Fruit fly (Drosophila melanogaster) whole organism, embryonic: ENCODE data around the gene scyl.
A peak's percentile ranks its signal among the peaks of the same experiment; 100 is the strongest.

Source experiments
- Adf1 ChIP-seq: fragments of 200-800 bp; sonication (Bioruptor generic); IDR thresholded peaks from 2 replicates; pipeline ENCODE4 v1.3.6; 2022; ENCODE audit warnings: missing biosample characterization, missing genetic modification characterization
- Bteb2 ChIP-seq: fragments of 200-800 bp; sonication (Bioruptor generic); optimal IDR thresholded peaks from 2 replicates; lab custom pipeline; 2016; ENCODE audit warnings: missing biosample characterization, missing genetic modification characterization
- CG10565 ChIP-seq: fragments of 200-800 bp; sonication (Bioruptor generic); optimal IDR thresholded peaks from 3 replicates; lab custom pipeline; 2016; ENCODE audit warnings: missing biosample characterization, mild to moderate bottlenecking, missing genetic modification characterization
- CG10959 ChIP-seq: fragments of 200-800 bp; sonication (Bioruptor generic); IDR thresholded peaks from 2 replicates; pipeline ENCODE4 v1.3.6; 2022; ENCODE audit warnings: missing biosample characterization, missing genetic modification characterization
- CG12659 ChIP-seq: fragments of 200-800 bp; sonication (Bioruptor generic); optimal IDR thresholded peaks from 3 replicates; lab custom pipeline; 2017; ENCODE audit warnings: mild to moderate bottlenecking, missing biosample characterization, missing genetic modification reagents, missing genetic modification characterization
- CG12744 ChIP-seq: fragments of 200-800 bp; sonication (Bioruptor generic); optimal IDR thresholded peaks from 2 replicates; lab custom pipeline; 2016; ENCODE audit warnings: missing biosample characterization, missing genetic modification characterization
- CG12769 ChIP-seq: fragments of 200-800 bp; sonication (Bioruptor generic); optimal IDR thresholded peaks from 2 replicates; lab custom pipeline; 2019; ENCODE audit warnings: missing biosample characterization, mild to moderate bottlenecking, missing genetic modification characterization, moderate library complexity
- CG15073 ChIP-seq: fragments of 200-800 bp; sonication (Bioruptor generic); optimal IDR thresholded peaks from 2 replicates; lab custom pipeline; 2016; ENCODE audit warnings: missing biosample characterization, missing genetic modification characterization
- CG18619 ChIP-seq: fragments of 200-800 bp; sonication (Bioruptor generic); optimal IDR thresholded peaks from 3 replicates; lab custom pipeline; 2017; ENCODE audit warnings: missing biosample characterization, mild to moderate bottlenecking, missing genetic modification characterization
- CG2199 ChIP-seq: fragments of 200-800 bp; sonication (Bioruptor generic); IDR thresholded peaks from 3 replicates; pipeline ENCODE4 v1.3.6; 2022; ENCODE audit warnings: missing biosample characterization, missing genetic modification characterization
- CG3065 ChIP-seq: fragments of 200-800 bp; sonication (Bioruptor generic); optimal IDR thresholded peaks from 2 replicates; lab custom pipeline; 2016; ENCODE audit warnings: missing biosample characterization, missing genetic modification characterization
- CG3281 ChIP-seq: fragments of 200-800 bp; sonication (Bioruptor generic); optimal IDR thresholded peaks from 3 replicates; lab custom pipeline; 2017; ENCODE audit warnings: missing biosample characterization, mild to moderate bottlenecking, missing genetic modification characterization
- CG3407 ChIP-seq: fragments of 200-800 bp; sonication (Bioruptor generic); optimal IDR thresholded peaks from 2 replicates; lab custom pipeline; 2018; ENCODE audit warnings: missing biosample characterization, mild to moderate bottlenecking, missing genetic modification characterization
- CG3995 ChIP-seq: fragments of 200-800 bp; sonication (Bioruptor generic); optimal IDR thresholded peaks from 3 replicates; lab custom pipeline; 2016; ENCODE audit warnings: missing biosample characterization, missing genetic modification characterization
- CG4820 ChIP-seq: fragments of 200-800 bp; sonication (Bioruptor generic); optimal IDR thresholded peaks from 3 replicates; lab custom pipeline; 2016; ENCODE audit warnings: missing biosample characterization, missing genetic modification characterization
- CG7357 ChIP-seq: fragments of 200-800 bp; sonication (Bioruptor generic); IDR thresholded peaks from 3 replicates; pipeline ENCODE4 v1.3.6; 2022; ENCODE audit warnings: missing biosample characterization, missing genetic modification characterization
- CG8290 ChIP-seq, 3 experiments: fragments of 200-800 bp; sonication (Bioruptor generic); optimal IDR thresholded peaks; 2 replicates each; lab custom pipeline; 2016 to 2019; ENCODE audit warnings: missing biosample characterization in 3 of 3, missing genetic modification characterization in 3 of 3, mild to moderate bottlenecking in 2 of 3, moderate library complexity in 1 of 3
- CHES-1-like ChIP-seq: fragments of 200-800 bp; sonication (Bioruptor generic); optimal IDR thresholded peaks from 2 replicates; lab custom pipeline; 2016; ENCODE audit warnings: missing biosample characterization, missing genetic modification characterization
- D ChIP-seq, 2 experiments: fragments of 200-800 bp in 1 of 2; fragments of >200 bp in 1 of 2; sonication (Bioruptor generic) in 1 of 2; optimal IDR thresholded peaks; 2 replicates in 1 of 2; 3 replicates in 1 of 2; lab custom pipeline; 2017; ENCODE audit warnings: mild to moderate bottlenecking in 1 of 2, missing biosample characterization in 1 of 2, missing genetic modification characterization in 1 of 2, missing genetic modification reagents in 1 of 2
- Dref ChIP-seq: fragments of 200-800 bp; sonication (Bioruptor generic); IDR thresholded peaks from 2 replicates; pipeline ENCODE4 v1.3.6; 2022; ENCODE audit warnings: missing biosample characterization, missing genetic modification characterization
- Fer1 ChIP-seq: fragments of 200-800 bp; sonication (Bioruptor generic); optimal IDR thresholded peaks from 2 replicates; lab custom pipeline; 2017; ENCODE audit warnings: missing biosample characterization, mild to moderate bottlenecking, missing genetic modification characterization
- HHEX ChIP-seq: fragments of 200-800 bp; sonication (Bioruptor generic); optimal IDR thresholded peaks from 3 replicates; lab custom pipeline; 2017; ENCODE audit warnings: missing biosample characterization, mild to moderate bottlenecking, missing genetic modification characterization, missing genetic modification reagents
- HLH4C ChIP-seq: fragments of 200-800 bp; sonication (Bioruptor generic); IDR thresholded peaks from 3 replicates; pipeline ENCODE4 v1.3.6; 2022; ENCODE audit warnings: missing biosample characterization, missing genetic modification characterization; ENCODE audit not compliant: partially characterized antibody
- Hey ChIP-seq: fragments of 200-800 bp; sonication (Bioruptor generic); optimal IDR thresholded peaks from 3 replicates; lab custom pipeline; 2018; ENCODE audit warnings: missing biosample characterization, mild to moderate bottlenecking, missing genetic modification characterization
- Hr78 ChIP-seq, 2 experiments: fragments of 200-800 bp in 1 of 2; fragments of >200 bp in 1 of 2; sonication (Bioruptor generic) in 1 of 2; optimal IDR thresholded peaks; 2 replicates each; lab custom pipeline; 2017 to 2019; ENCODE audit warnings: missing biosample characterization in 2 of 2, missing genetic modification characterization in 2 of 2, mild to moderate bottlenecking in 1 of 2, moderate library complexity in 1 of 2
- Hsf ChIP-seq: fragments of 200-800 bp; sonication (Bioruptor generic); optimal IDR thresholded peaks from 3 replicates; lab custom pipeline; 2016; ENCODE audit warnings: missing biosample characterization, missing genetic modification characterization
- Jarid2 ChIP-seq: fragments of 200-800 bp; sonication (Bioruptor generic); optimal IDR thresholded peaks from 3 replicates; lab custom pipeline; 2017; ENCODE audit warnings: mild to moderate bottlenecking, missing biosample characterization, missing genetic modification reagents, missing genetic modification characterization
- NC2β ChIP-seq: fragments of 200-800 bp; sonication (Bioruptor generic); optimal IDR thresholded peaks from 2 replicates; lab custom pipeline; 2016; ENCODE audit warnings: missing biosample characterization, missing genetic modification characterization
- Nf-YC ChIP-seq: fragments of 200-800 bp; optimal IDR thresholded peaks from 3 replicates; lab custom pipeline; 2019; ENCODE audit warnings: missing biosample characterization, mild to moderate bottlenecking, missing genetic modification characterization, moderate library complexity
- PHDP ChIP-seq: fragments of 200-800 bp; sonication (Bioruptor generic); optimal IDR thresholded peaks from 3 replicates; lab custom pipeline; 2018; ENCODE audit warnings: missing biosample characterization, mild to moderate bottlenecking, missing genetic modification characterization, moderate library complexity
- Sry-δ ChIP-seq: fragments of 200-800 bp; sonication (Bioruptor generic); optimal IDR thresholded peaks from 2 replicates; lab custom pipeline; 2016; ENCODE audit warnings: missing biosample characterization, missing genetic modification characterization
- Trl ChIP-seq, 3 experiments: fragments of >200 bp in 2 of 3; fragments of 200-800 bp in 1 of 3; sonication (Bioruptor generic) in 1 of 3; optimal IDR thresholded peaks; 2 replicates in 1 of 3; 3 replicates in 2 of 3; lab custom pipeline; 2016 to 2017; ENCODE audit warnings: missing biosample characterization in 1 of 3, missing genetic modification characterization in 1 of 3
- crp ChIP-seq, 2 experiments: fragments of 200-800 bp; sonication (Bioruptor generic); optimal IDR thresholded peaks; 2 replicates in 1 of 2; 3 replicates in 1 of 2; lab custom pipeline; 2017; ENCODE audit warnings: missing biosample characterization in 2 of 2, missing genetic modification characterization in 2 of 2, mild to moderate bottlenecking in 1 of 2, moderate library complexity in 1 of 2
- cwo ChIP-seq: fragments of 200-800 bp; sonication (Bioruptor generic); optimal IDR thresholded peaks from 3 replicates; lab custom pipeline; 2017; ENCODE audit warnings: missing biosample characterization, missing genetic modification characterization, mild to moderate bottlenecking, moderate library complexity, missing genetic modification reagents
- fd102C ChIP-seq: fragments of 200-800 bp; sonication (Bioruptor generic); optimal IDR thresholded peaks from 2 replicates; lab custom pipeline; 2018; ENCODE audit warnings: missing biosample characterization, mild to moderate bottlenecking, missing genetic modification characterization, moderate library complexity
- h ChIP-seq: fragments of >200 bp; optimal IDR thresholded peaks from 2 replicates; lab custom pipeline; 2017
- hth ChIP-seq: fragments of >200 bp; optimal IDR thresholded peaks from 2 replicates; lab custom pipeline; 2017; ENCODE audit warnings: inconsistent platforms
- ind ChIP-seq: fragments of 200-800 bp; sonication (Bioruptor generic); optimal IDR thresholded peaks from 3 replicates; lab custom pipeline; 2016; ENCODE audit warnings: missing biosample characterization, missing genetic modification characterization
- lab ChIP-seq: fragments of 200-800 bp; sonication (Bioruptor generic); optimal IDR thresholded peaks from 3 replicates; lab custom pipeline; 2017; ENCODE audit warnings: missing biosample characterization, missing genetic modification characterization, mild to moderate bottlenecking, moderate library complexity, missing genetic modification reagents
- oc ChIP-seq: fragments of 200-800 bp; sonication (Bioruptor generic); optimal IDR thresholded peaks from 2 replicates; lab custom pipeline; 2018; ENCODE audit warnings: missing biosample characterization, mild to moderate bottlenecking, missing genetic modification characterization, moderate library complexity
- odd ChIP-seq: fragments of 200-800 bp; sonication (Bioruptor generic); optimal IDR thresholded peaks from 2 replicates; lab custom pipeline; 2017; ENCODE audit warnings: missing biosample characterization, mild to moderate bottlenecking, missing genetic modification characterization
- pros ChIP-seq: fragments of 200-800 bp; sonication (Bioruptor generic); optimal IDR thresholded peaks from 3 replicates; lab custom pipeline; 2019; ENCODE audit warnings: missing biosample characterization, mild to moderate bottlenecking, missing genetic modification characterization, moderate library complexity
- rib ChIP-seq: fragments of 200-800 bp; sonication (Bioruptor generic); IDR thresholded peaks from 2 replicates; pipeline ENCODE4 v1.3.6; 2022; ENCODE audit warnings: missing biosample characterization, missing genetic modification characterization
- ro ChIP-seq: fragments of 200-800 bp; sonication (Bioruptor generic); IDR thresholded peaks from 2 replicates; pipeline ENCODE4 v1.3.6; 2022; ENCODE audit warnings: missing biosample characterization, missing genetic modification characterization
- sd ChIP-seq: fragments of 200-800 bp; sonication (Bioruptor generic); optimal IDR thresholded peaks from 3 replicates; lab custom pipeline; 2018; ENCODE audit warnings: missing biosample characterization, mild to moderate bottlenecking, missing genetic modification characterization, moderate library complexity
- tup ChIP-seq: fragments of 200-800 bp; sonication (Bioruptor generic); optimal IDR thresholded peaks from 2 replicates; lab custom pipeline; 2016; ENCODE audit warnings: missing biosample characterization, mild to moderate bottlenecking, missing genetic modification characterization, moderate library complexity
- twi ChIP-seq: fragments of 200-800 bp; optimal IDR thresholded peaks from 2 replicates; lab custom pipeline; 2019; ENCODE audit warnings: missing biosample characterization, mild to moderate bottlenecking, missing genetic modification characterization, moderate library complexity

scyl gene

dm6 chr3L:11258392-11258791 lies 6.3 kb downstream of the scyl start (continued):
- TF ChIP-seq CHES-1-like (GFP tag; lab: Kevin White, UChicago) (peak; percentile 51), rib (peak; percentile 47; the same call in 1 of the 2 replicates), Hsf (no peak), NC2β (GFP tag; lab: Kevin White, UChicago) (no peak), sd (tag; lab: Kevin White, UChicago) (peak; percentile 52), Jarid2 (GFP tag; lab: Kevin White, UChicago) (peak; percentile 5), cwo (peak; percentile 37), CG12659 (peak; percentile 35), CG12769 (tag; lab: Kevin White, UChicago) (peak; percentile 63), CG18619 (GFP tag; lab: Kevin White, UChicago) (peak; percentile 32), HHEX (GFP tag; lab: Kevin White, UChicago) (peak; percentile 63), lab (GFP tag; lab: Kevin White, UChicago) (peak; percentile 81), CG10959 (GFP tag; lab: Robert Waterston, UW) (no peak), CG3995 (GFP tag; lab: Kevin White, UChicago) (peak; percentile 15), CG7357 (GFP tag; lab: Robert Waterston, UW) (no peak), CG3281 (GFP tag; lab: Kevin White, UChicago) (peak; percentile 81), odd (no peak), PHDP (tag; lab: Kevin White, UChicago) (peak; percentile 59)

- TF ChIP-seq Trl (optimal IDR thresholded peaks at IDR 0.05; lab: Kevin White, UChicago) (peak in 1 of 2 experiments; percentile 4), Trl (GFP tag; optimal IDR thresholded peaks at IDR 0.05; lab: Kevin White, UChicago) (no peak), CG8290 (GFP tag; optimal IDR thresholded peaks at IDR 0.05; lab: Kevin White, UChicago) (no peak), CG8290 (tag; optimal IDR thresholded peaks at IDR 0.05; lab: Kevin White, UChicago) (peak in 1 of 2 experiments; percentile 17), CG3407 (GFP tag; lab: Kevin White, UChicago) (no peak), CG3995 (GFP tag; lab: Kevin White, UChicago) (no peak), twi (tag; lab: Kevin White, UChicago) (peak; percentile 28), HHEX (GFP tag; lab: Kevin White, UChicago) (no peak), Hr78 (GFP tag; optimal IDR thresholded peaks at IDR 0.05; lab: Kevin White, UChicago) (no peak), oc (tag; lab: Kevin White, UChicago) (peak; percentile 20), pros (GFP tag; lab: Kevin White, UChicago) (peak; percentile 35), CG12744 (GFP tag; lab: Kevin White, UChicago) (no peak), Adf1 (GFP tag; lab: Robert Waterston, UW) (no peak), D (optimal IDR thresholded peaks at IDR 0.05; lab: Kevin White, UChicago) (peak; percentile 75), D (GFP tag; optimal IDR thresholded peaks at IDR 0.05; lab: Kevin White, UChicago) (no peak), hth (lab: Kevin White, UChicago) (peak; percentile 61), odd (no peak), tup (GFP tag; lab: Kevin White, UChicago) (no peak), ind (no peak), CG2199 (peak; percentile 70; the same call in 2 of the 3 replicates), CG3065 (GFP tag; lab: Kevin White, UChicago) (no peak), HLH4C (GFP tag; lab: Robert Waterston, UW) (no peak)
These were observed 7.7 kb downstream of the scyl start for dm6 chr3L:11259759-11260158.

dm6 chr3L:11260275-11260734 lies 8.2 kb downstream of the scyl start:
- TF ChIP-seq crp (GFP tag; optimal IDR thresholded peaks at IDR 0.05; lab: Kevin White, UChicago), result no peak
- TF ChIP-seq Bteb2 (GFP tag; lab: Kevin White, UChicago), result peak; percentile 75
- TF ChIP-seq Hey (tag; lab: Kevin White, UChicago), result no peak
- TF ChIP-seq Fer1 (GFP tag; lab: Kevin White, UChicago), result peak; percentile 73
- peak; percentile 38 for TF ChIP-seq CG4820
- TF ChIP-seq h, result no peak
- TF ChIP-seq Sry-δ (GFP tag; lab: Kevin White, UChicago), result peak; percentile 23
- no peak for TF ChIP-seq Dref
- no peak for TF ChIP-seq fd102C
- no peak for TF ChIP-seq CG10565
- peak; percentile 48; the same call in 1 of the 2 replicates for TF ChIP-seq ro (GFP tag; lab: Robert Waterston, UW)
- TF ChIP-seq CG15073 (GFP tag; lab: Kevin White, UChicago), result no peak
- TF ChIP-seq Nf-YC (tag; lab: Kevin White, UChicago), result no peak
